Fruit fly (Drosophila melanogaster) whole organism, embryonic: ENCODE results near the gene mei-218.

Experiments
- BtbVII ChIP-seq: fragments of 200-800 bp; sonication (Bioruptor generic); optimal IDR thresholded peaks from 3 replicates; lab custom pipeline; 2017; ENCODE audit warnings: missing biosample characterization, mild to moderate bottlenecking, missing genetic modification characterization
- CG10274 ChIP-seq: fragments of 200-800 bp; sonication (Bioruptor generic); optimal IDR thresholded peaks from 3 replicates; lab custom pipeline; 2017; ENCODE audit warnings: missing biosample characterization, mild to moderate bottlenecking, missing genetic modification characterization
- CG13287 ChIP-seq: fragments of 200-800 bp; sonication (Bioruptor generic); IDR thresholded peaks from 2 replicates; pipeline ENCODE4 v1.3.6; 2022; ENCODE audit warnings: missing biosample characterization, missing genetic modification characterization; ENCODE audit not compliant: partially characterized antibody
- CG14965 ChIP-seq: fragments of 200-800 bp; sonication (Bioruptor generic); optimal IDR thresholded peaks from 2 replicates; lab custom pipeline; 2016; ENCODE audit warnings: missing biosample characterization, missing genetic modification characterization, borderline replicate concordance
- CG15479 ChIP-seq: fragments of 200-800 bp; sonication (Bioruptor generic); optimal IDR thresholded peaks from 3 replicates; lab custom pipeline; 2019; ENCODE audit warnings: missing biosample characterization, mild to moderate bottlenecking, missing genetic modification characterization, moderate library complexity
- CG16779 ChIP-seq: fragments of 200-800 bp; sonication (Bioruptor generic); IDR thresholded peaks from 2 replicates; pipeline ENCODE4 v1.3.6; 2022; ENCODE audit warnings: missing biosample characterization, missing genetic modification characterization
- CG17186 ChIP-seq: fragments of 200-800 bp; sonication (Bioruptor generic); optimal IDR thresholded peaks from 3 replicates; lab custom pipeline; 2017; ENCODE audit warnings: missing biosample characterization, missing genetic modification reagents, missing genetic modification characterization
- CG18619 ChIP-seq: fragments of 200-800 bp; sonication (Bioruptor generic); optimal IDR thresholded peaks from 3 replicates; lab custom pipeline; 2017; ENCODE audit warnings: missing biosample characterization, mild to moderate bottlenecking, missing genetic modification characterization
- CG18764 ChIP-seq: fragments of 200-800 bp; sonication (Bioruptor generic); optimal IDR thresholded peaks from 3 replicates; lab custom pipeline; 2016; ENCODE audit warnings: missing biosample characterization, missing genetic modification characterization
- CG30020 ChIP-seq: fragments of 200-800 bp; optimal IDR thresholded peaks from 2 replicates; lab custom pipeline; 2019; ENCODE audit warnings: missing biosample characterization, mild to moderate bottlenecking, missing genetic modification characterization, moderate library complexity
- CG33557 ChIP-seq: fragments of 200-800 bp; sonication (Bioruptor generic); optimal IDR thresholded peaks from 2 replicates; lab custom pipeline; 2019; ENCODE audit warnings: missing biosample characterization, mild to moderate bottlenecking, missing genetic modification characterization, moderate library complexity
- CG5180 ChIP-seq: fragments of 200-800 bp; sonication (Bioruptor generic); optimal IDR thresholded peaks from 3 replicates; lab custom pipeline; 2017; ENCODE audit warnings: missing biosample characterization, missing genetic modification characterization, mild to moderate bottlenecking, moderate library complexity, missing genetic modification reagents
- CG6654 ChIP-seq: fragments of 200-800 bp; sonication (Bioruptor generic); optimal IDR thresholded peaks from 2 replicates; lab custom pipeline; 2017; ENCODE audit warnings: missing biosample characterization, mild to moderate bottlenecking, missing genetic modification characterization
- CG7357 ChIP-seq: fragments of 200-800 bp; sonication (Bioruptor generic); IDR thresholded peaks from 3 replicates; pipeline ENCODE4 v1.3.6; 2022; ENCODE audit warnings: missing biosample characterization, missing genetic modification characterization
- CG7556 ChIP-seq: fragments of 200-800 bp; sonication (Bioruptor generic); optimal IDR thresholded peaks from 2 replicates; lab custom pipeline; 2017; ENCODE audit warnings: missing biosample characterization, mild to moderate bottlenecking, missing genetic modification characterization
- CG7963 ChIP-seq: fragments of 200-800 bp; sonication (Bioruptor generic); IDR thresholded peaks from 3 replicates; pipeline ENCODE4 v1.3.6; 2022; ENCODE audit warnings: missing biosample characterization, missing genetic modification characterization; ENCODE audit not compliant: partially characterized antibody
- CG7987 ChIP-seq: fragments of 200-800 bp; sonication (Bioruptor generic); optimal IDR thresholded peaks from 2 replicates; lab custom pipeline; 2018; ENCODE audit warnings: missing biosample characterization, mild to moderate bottlenecking, missing genetic modification characterization, moderate library complexity
- Dll ChIP-seq: fragments of 200-800 bp; sonication (Bioruptor generic); IDR thresholded peaks from 4 replicates; pipeline ENCODE4 v1.3.6; 2022; ENCODE audit warnings: missing biosample characterization, missing genetic modification characterization; ENCODE audit not compliant: partially characterized antibody
- Ets97D ChIP-seq: fragments of 200-800 bp; sonication (Bioruptor generic); optimal IDR thresholded peaks from 3 replicates; lab custom pipeline; 2016; ENCODE audit warnings: missing biosample characterization, missing genetic modification characterization
- HLH3B ChIP-seq: fragments of 200-800 bp; sonication (Bioruptor generic); IDR thresholded peaks from 2 replicates; pipeline ENCODE4 v1.3.6; 2022; ENCODE audit warnings: missing biosample characterization, missing genetic modification characterization
- MESR4 ChIP-seq: fragments of 200-800 bp; sonication (Bioruptor generic); optimal IDR thresholded peaks from 2 replicates; lab custom pipeline; 2018; ENCODE audit warnings: missing biosample characterization, mild to moderate bottlenecking, missing genetic modification characterization, moderate library complexity
- MTF-1 ChIP-seq: fragments of 200-800 bp; sonication (Bioruptor generic); optimal IDR thresholded peaks from 2 replicates; lab custom pipeline; 2018; ENCODE audit warnings: missing biosample characterization, mild to moderate bottlenecking, missing genetic modification characterization, borderline replicate concordance
- NK7.1 ChIP-seq: fragments of 200-800 bp; sonication (Bioruptor generic); optimal IDR thresholded peaks from 3 replicates; lab custom pipeline; 2016; ENCODE audit warnings: missing biosample characterization, missing genetic modification characterization
- NfI ChIP-seq: fragments of 200-800 bp; sonication (Bioruptor generic); optimal IDR thresholded peaks from 3 replicates; lab custom pipeline; 2018; ENCODE audit warnings: missing biosample characterization, mild to moderate bottlenecking, missing genetic modification characterization, moderate library complexity
- Oli ChIP-seq: fragments of 200-800 bp; sonication (Bioruptor generic); optimal IDR thresholded peaks from 2 replicates; lab custom pipeline; 2018; ENCODE audit warnings: missing biosample characterization, mild to moderate bottlenecking, missing genetic modification characterization, moderate library complexity
- Tbp ChIP-seq: fragments of >200 bp; optimal IDR thresholded peaks from 2 replicates; lab custom pipeline; 2018; ENCODE audit warnings: missing biosample characterization, missing genetic modification characterization
- YL-1 ChIP-seq: fragments of 200-800 bp; sonication (Bioruptor generic); optimal IDR thresholded peaks from 3 replicates; lab custom pipeline; 2017; ENCODE audit warnings: missing biosample characterization, mild to moderate bottlenecking, missing genetic modification characterization
- amos ChIP-seq: fragments of 200-800 bp; sonication (Bioruptor generic); IDR thresholded peaks from 2 replicates; pipeline ENCODE4 v1.3.6; 2022; ENCODE audit warnings: missing biosample characterization, missing genetic modification characterization; ENCODE audit not compliant: partially characterized antibody
- az2 ChIP-seq: fragments of 200-800 bp; sonication (Bioruptor generic); optimal IDR thresholded peaks from 3 replicates; lab custom pipeline; 2016; ENCODE audit warnings: missing biosample characterization, missing genetic modification characterization
- bbx ChIP-seq: fragments of 200-800 bp; sonication (Bioruptor generic); IDR thresholded peaks from 2 replicates; pipeline ENCODE4 v1.3.6; 2022; ENCODE audit warnings: missing biosample characterization, missing genetic modification characterization; ENCODE audit not compliant: partially characterized antibody
- dmrt99B ChIP-seq: fragments of 200-800 bp; sonication (Bioruptor generic); optimal IDR thresholded peaks from 2 replicates; lab custom pipeline; 2018; ENCODE audit warnings: missing biosample characterization, mild to moderate bottlenecking, missing genetic modification characterization, moderate library complexity
- ewg ChIP-seq: fragments of 200-800 bp; sonication (Bioruptor generic); optimal IDR thresholded peaks from 3 replicates; lab custom pipeline; 2017; ENCODE audit warnings: mild to moderate bottlenecking, missing biosample characterization, missing genetic modification reagents, missing genetic modification characterization
- fru ChIP-seq: fragments of >200 bp; optimal IDR thresholded peaks from 2 replicates; lab custom pipeline; 2017
- fu2 ChIP-seq: fragments of 200-800 bp; sonication (Bioruptor generic); optimal IDR thresholded peaks from 2 replicates; lab custom pipeline; 2016; ENCODE audit warnings: missing biosample characterization, missing genetic modification characterization
- grn ChIP-seq: fragments of 200-800 bp; sonication (Bioruptor generic); optimal IDR thresholded peaks from 3 replicates; lab custom pipeline; 2017; ENCODE audit warnings: missing biosample characterization, missing genetic modification characterization
- hbn ChIP-seq: fragments of 200-800 bp; sonication (Bioruptor generic); IDR thresholded peaks from 2 replicates; pipeline ENCODE4 v1.3.6; 2022; ENCODE audit warnings: missing biosample characterization, missing genetic modification characterization; ENCODE audit not compliant: partially characterized antibody
- jing ChIP-seq: fragments of 200-800 bp; sonication (Bioruptor generic); optimal IDR thresholded peaks from 2 replicates; lab custom pipeline; 2018; ENCODE audit warnings: missing biosample characterization, mild to moderate bottlenecking, missing genetic modification characterization
- lov ChIP-seq, 2 experiments: fragments of 200-800 bp in 1 of 2; fragments of >200 bp in 1 of 2; sonication (Bioruptor generic) in 1 of 2; IDR thresholded peaks in 1 of 2; optimal IDR thresholded peaks in 1 of 2; 2 replicates in 1 of 2; 3 replicates in 1 of 2; pipeline versions ENCODE4 v1.3.6 to Lab custom; 2017 to 2022; ENCODE audit warnings: missing biosample characterization in 1 of 2, missing genetic modification characterization in 1 of 2
- nerfin-1 ChIP-seq: fragments of 200-800 bp; sonication (Bioruptor generic); optimal IDR thresholded peaks from 3 replicates; lab custom pipeline; 2019; ENCODE audit warnings: missing biosample characterization, mild to moderate bottlenecking, missing genetic modification characterization, moderate library complexity
- nerfin-2 ChIP-seq: fragments of 200-800 bp; sonication (Bioruptor generic); IDR thresholded peaks from 2 replicates; pipeline ENCODE4 v1.3.6; 2022; ENCODE audit warnings: missing biosample characterization, missing genetic modification characterization; ENCODE audit not compliant: partially characterized antibody
- nom ChIP-seq: fragments of 200-800 bp; sonication (Bioruptor generic); optimal IDR thresholded peaks from 2 replicates; lab custom pipeline; 2017; ENCODE audit warnings: missing biosample characterization, missing genetic modification characterization, mild to moderate bottlenecking, moderate library complexity, missing genetic modification reagents
- pfk ChIP-seq: fragments of 200-800 bp; sonication (Bioruptor generic); optimal IDR thresholded peaks from 2 replicates; lab custom pipeline; 2018; ENCODE audit warnings: missing biosample characterization, mild to moderate bottlenecking, missing genetic modification characterization, moderate library complexity
- phol ChIP-seq: fragments of 200-800 bp; sonication (Bioruptor generic); optimal IDR thresholded peaks from 3 replicates; lab custom pipeline; 2018; ENCODE audit warnings: missing biosample characterization, mild to moderate bottlenecking, missing genetic modification characterization, moderate library complexity
- prd ChIP-seq, 3 experiments: fragments of >200 bp in 2 of 3; fragments of 200-800 bp in 1 of 3; sonication (Bioruptor generic) in 1 of 3; optimal IDR thresholded peaks in 2 of 3; IDR thresholded peaks in 1 of 3; 2 replicates in 2 of 3; 3 replicates in 1 of 3; pipeline versions ENCODE4 v1.3.6 to Lab custom; 2017 to 2022; ENCODE audit warnings: missing biosample characterization in 1 of 3, missing genetic modification characterization in 1 of 3
- pzg ChIP-seq: fragments of 200-800 bp; sonication (Bioruptor generic); optimal IDR thresholded peaks from 3 replicates; lab custom pipeline; 2018; ENCODE audit warnings: missing biosample characterization, mild to moderate bottlenecking, missing genetic modification characterization, moderate library complexity
- tap ChIP-seq: fragments of 200-800 bp; optimal IDR thresholded peaks from 3 replicates; lab custom pipeline; 2019; ENCODE audit warnings: missing biosample characterization, mild to moderate bottlenecking, missing genetic modification characterization, moderate library complexity
- usp ChIP-seq: fragments of >200 bp; optimal IDR thresholded peaks from 2 replicates; lab custom pipeline; 2017; ENCODE audit warnings: missing biosample characterization, missing genetic modification characterization
- wek ChIP-seq: fragments of 200-800 bp; sonication (Bioruptor generic); optimal IDR thresholded peaks from 3 replicates; lab custom pipeline; 2018; ENCODE audit warnings: missing biosample characterization, mild to moderate bottlenecking, missing genetic modification characterization, moderate library complexity
- yki ChIP-seq: fragments of >200 bp; optimal IDR thresholded peaks from 3 replicates; lab custom pipeline; 2018

Gene mei-218

dm6 chrX:17159116-17159515 is 16.3 kb upstream of the mei-218 start, which contains the start of gene xmas:
Gene xmas, minus strand, starts transcription at chrX:17159306.
- TF ChIP-seq CG17186 (GFP tag; lab: Kevin White, UChicago) (no peak), grn (GFP tag; lab: Kevin White, UChicago) (no peak), CG15479 (GFP tag; lab: Kevin White, UChicago) (no peak), yki (lab: Kevin White, UChicago) (no peak), CG7963 (no peak), ewg (GFP tag; lab: Kevin White, UChicago) (no peak), phol (tag; lab: Kevin White, UChicago) (peak; percentile 63), az2 (GFP tag; lab: Kevin White, UChicago) (no peak), nerfin-2 (0 out of 2 replicates have a peak, but pooled peaks have one; percentile 15), NfI (GFP tag; lab: Kevin White, UChicago) (no peak), Oli (tag; lab: Kevin White, UChicago) (no peak), wek (GFP tag; lab: Kevin White, UChicago) (no peak), Dll (GFP tag; lab: Robert Waterston, UW) (no peak; the same call in 2 of the 4 replicates), CG18619 (GFP tag; lab: Kevin White, UChicago) (no peak), CG7556 (GFP tag; lab: Kevin White, UChicago) (no peak), nerfin-1 (tag; lab: Kevin White, UChicago) (no peak), CG7357 (GFP tag; lab: Robert Waterston, UW) (no peak), NK7.1 (GFP tag; lab: Kevin White, UChicago) (no peak), tap (tag; lab: Kevin White, UChicago) (no peak), CG6654 (no peak), Ets97D (no peak), CG16779 (GFP tag; lab: Robert Waterston, UW) (no peak), BtbVII (GFP tag; lab: Kevin White, UChicago) (no peak), pzg (GFP tag; lab: Kevin White, UChicago) (peak; percentile 27), MTF-1 (GFP tag; lab: Kevin White, UChicago) (no peak), bbx (GFP tag; lab: Robert Waterston, UW) (peak; percentile 46; the same call in 1 of the 2 replicates), CG18764 (GFP tag; lab: Kevin White, UChicago) (no peak), CG5180 (GFP tag; lab: Kevin White, UChicago) (no peak), CG13287 (GFP tag; lab: Robert Waterston, UW) (peak; percentile 7), hbn (GFP tag; lab: Robert Waterston, UW) (peak; percentile 25), prd (optimal IDR thresholded peaks at IDR 0.05; lab: Kevin White, UChicago) (no peak), prd (GFP tag; IDR thresholded peaks at IDR 0.05; lab: Robert Waterston, UW) (no peak), usp (no peak), jing (GFP tag; lab: Kevin White, UChicago) (no peak), pfk (GFP tag; lab: Kevin White, UChicago) (no peak), nom (GFP tag; lab: Kevin White, UChicago) (no peak), CG7987 (GFP tag; lab: Kevin White, UChicago) (no peak), fru (lab: Kevin White, UChicago) (no peak), CG33557 (GFP tag; lab: Kevin White, UChicago) (no peak), CG14965 (GFP tag; lab: Kevin White, UChicago) (no peak), CG30020 (tag; lab: Kevin White, UChicago) (no peak), amos (GFP tag; lab: Robert Waterston, UW) (peak; percentile 23; the same call in 1 of the 2 replicates), CG10274 (GFP tag; lab: Kevin White, UChicago) (no peak), YL-1 (GFP tag; lab: Kevin White, UChicago) (no peak), lov (optimal IDR thresholded peaks at IDR 0.05; lab: Kevin White, UChicago) (no peak), lov (GFP tag; IDR thresholded peaks at IDR 0.05; lab: Robert Waterston, UW) (no peak), fu2 (no peak), MESR4 (GFP tag; lab: Kevin White, UChicago) (peak; percentile 22), HLH3B (GFP tag; lab: Robert Waterston, UW) (no peak), Tbp (GFP tag; lab: Kevin White, UChicago) (no peak), dmrt99B (tag; lab: Kevin White, UChicago) (no peak)
